Worm (Caenorhabditis elegans) whole organism, L4 larva: ENCODE data around the gene Y50E8A.10.
"Not testable (repeated sequence)": the region's sequence is repeated elsewhere in the genome, so short reads cannot be mapped to it uniquely, and the experiment has no call there.

Experiments used
- nhr-10 ChIP-seq: fragments of 150-350 bp; optimal IDR thresholded peaks from 2 replicates; lab custom pipeline; 2014; ENCODE audit warnings: missing biosample characterization, missing genetic modification characterization
- unc-62 ChIP-seq, 3 experiments: fragments of 150-350 bp in 1 of 3; sonication (generic microtip); optimal IDR thresholded peaks in 2 of 3; peaks in 1 of 3; 1 replicate in 1 of 3; 2 replicates in 2 of 3; lab custom pipeline; 2014 to 2017; ENCODE audit warnings: missing biosample characterization in 3 of 3, missing genetic modification characterization in 3 of 3, missing genetic modification reagents in 3 of 3, missing genotype in 1 of 3

DNA sequence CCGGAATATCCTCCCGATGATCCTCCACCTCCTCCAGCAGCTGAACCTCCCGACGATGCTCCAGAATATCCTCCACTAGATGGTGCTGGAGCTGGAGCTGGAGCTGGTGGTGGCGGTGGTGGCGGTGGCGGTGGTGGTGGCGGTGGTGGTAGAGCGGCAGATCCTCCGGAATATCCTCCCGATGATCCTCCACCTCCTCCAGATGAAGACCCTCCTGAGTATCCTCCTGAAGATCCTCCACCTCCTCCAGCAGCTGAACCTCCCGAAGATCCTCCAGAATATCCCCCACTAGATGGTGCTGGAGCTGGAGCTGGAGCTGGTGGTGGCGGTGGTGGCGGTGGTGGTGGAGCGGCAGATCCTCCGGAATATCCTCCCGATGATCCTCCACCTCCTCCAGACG is 36.4 kb upstream of the Y50E8A.10 start:
- not testable (repeated sequence) for TF ChIP-seq nhr-10 (tag; lab: Kevin White, UChicago); unc-62 (GFP tag; optimal IDR thresholded peaks at IDR 0.05 in 1 of 2; lab: Kevin White, UChicago); unc-62 (tag; optimal IDR thresholded peaks at IDR 0.05; lab: Kevin White, UChicago)
